Worm (Caenorhabditis elegans) whole organism, mixed stage, embryonic: Measurements from ENCODE around the gene nifk-1.

Source experiments
- M03D4.4 ChIP-seq: sonication (generic microtip); optimal IDR thresholded peaks from 2 replicates; lab custom pipeline; 2017; ENCODE audit warnings: mild to moderate bottlenecking, missing genetic modification characterization, missing compliant biosample characterization
- bed-3 ChIP-seq: fragments of 200-800 bp; sonication (Bioruptor generic); optimal IDR thresholded peaks from 3 replicates; lab custom pipeline; 2018; ENCODE audit warnings: mild to moderate bottlenecking, missing genetic modification characterization, moderate library complexity, missing compliant biosample characterization
- ceh-43 ChIP-seq: fragments of 200-800 bp; sonication (Bioruptor generic); optimal IDR thresholded peaks from 2 replicates; lab custom pipeline; 2018; ENCODE audit warnings: mild to moderate bottlenecking, missing genetic modification characterization, moderate library complexity, missing compliant biosample characterization
- ceh-83 ChIP-seq: fragments of 200-800 bp; sonication (Bioruptor generic); optimal IDR thresholded peaks from 2 replicates; lab custom pipeline; 2018; ENCODE audit warnings: mild to moderate bottlenecking, missing genetic modification characterization, missing compliant biosample characterization
- ces-1 ChIP-seq: fragments of 150-350 bp; optimal IDR thresholded peaks from 2 replicates; lab custom pipeline; 2014; ENCODE audit warnings: missing biosample characterization, missing genetic modification reagents, missing genetic modification characterization
- cnd-1 ChIP-seq: fragments of 200-800 bp; sonication (Bioruptor generic); optimal IDR thresholded peaks from 2 replicates; lab custom pipeline; 2018; ENCODE audit warnings: mild to moderate bottlenecking, missing genetic modification characterization, missing compliant biosample characterization
- drap-1 ChIP-seq: fragments of 200-800 bp; sonication (Bioruptor generic); optimal IDR thresholded peaks from 3 replicates; lab custom pipeline; 2018; ENCODE audit warnings: mild to moderate bottlenecking, missing genetic modification characterization, missing compliant biosample characterization
- elt-1 ChIP-seq: sonication (generic microtip); optimal IDR thresholded peaks from 2 replicates; lab custom pipeline; 2017; ENCODE audit warnings: missing genetic modification characterization, mild to moderate bottlenecking, missing compliant biosample characterization, antibody characterized with exemption, moderate library complexity, borderline replicate concordance; ENCODE audit not compliant: insufficient read depth
- elt-3 ChIP-seq: fragments of 150-350 bp; optimal IDR thresholded peaks from 2 replicates; lab custom pipeline; 2014; ENCODE audit warnings: missing biosample characterization, missing genetic modification characterization
- flh-1 ChIP-seq: fragments of 200-800 bp; sonication (Bioruptor generic); optimal IDR thresholded peaks from 2 replicates; lab custom pipeline; 2018; ENCODE audit warnings: mild to moderate bottlenecking, missing genetic modification characterization, moderate library complexity, missing compliant biosample characterization
- ham-2 ChIP-seq: fragments of 200-800 bp; sonication (Bioruptor generic); optimal IDR thresholded peaks from 2 replicates; lab custom pipeline; 2018; ENCODE audit warnings: mild to moderate bottlenecking, missing genetic modification characterization, missing compliant biosample characterization
- hlh-1 ChIP-seq: fragments of 150-350 bp; optimal IDR thresholded peaks from 2 replicates; lab custom pipeline; 2014; ENCODE audit warnings: missing biosample characterization, missing genetic modification reagents, missing genetic modification characterization
- lin-13 ChIP-seq: fragments of 150-350 bp; optimal IDR thresholded peaks from 2 replicates; lab custom pipeline; 2014; ENCODE audit warnings: missing biosample characterization, missing genetic modification characterization
- lin-32 ChIP-seq: fragments of 200-800 bp; sonication (Bioruptor generic); optimal IDR thresholded peaks from 2 replicates; lab custom pipeline; 2018; ENCODE audit warnings: mild to moderate bottlenecking, missing genetic modification characterization, missing compliant biosample characterization
- lsy-2 ChIP-seq: fragments of 150-350 bp; optimal IDR thresholded peaks from 2 replicates; lab custom pipeline; 2014; ENCODE audit warnings: missing biosample characterization, missing genetic modification characterization
- mep-1 ChIP-seq: fragments of 150-350 bp; optimal IDR thresholded peaks from 2 replicates; lab custom pipeline; 2017; ENCODE audit warnings: missing biosample characterization, missing genetic modification reagents, missing genetic modification characterization, inconsistent platforms
- mls-2 ChIP-seq: sonication (generic microtip); optimal IDR thresholded peaks from 2 replicates; lab custom pipeline; 2016; ENCODE audit warnings: mild to moderate bottlenecking, missing genetic modification characterization, moderate library complexity, missing compliant biosample characterization
- nhr-12 ChIP-seq: fragments of 150-350 bp; optimal IDR thresholded peaks from 2 replicates; lab custom pipeline; 2014; ENCODE audit warnings: missing biosample characterization, missing genetic modification characterization
- nhr-2 ChIP-seq: fragments of 150-350 bp; optimal IDR thresholded peaks from 2 replicates; lab custom pipeline; 2014; ENCODE audit warnings: missing biosample characterization, missing genetic modification characterization
- nhr-237 ChIP-seq: fragments of 150-350 bp; optimal IDR thresholded peaks from 2 replicates; lab custom pipeline; 2014; ENCODE audit warnings: missing biosample characterization, missing genetic modification characterization
- nhr-76 ChIP-seq: sonication (generic microtip); optimal IDR thresholded peaks from 2 replicates; lab custom pipeline; 2017; ENCODE audit warnings: missing biosample characterization, missing genetic modification characterization
- pha-4 ChIP-seq: fragments of 150-350 bp; optimal IDR thresholded peaks from 2 replicates; lab custom pipeline; 2018; ENCODE audit warnings: missing biosample characterization, missing genetic modification reagents, missing genetic modification characterization
- sem-2 ChIP-seq: fragments of 200-800 bp; sonication (Bioruptor generic); optimal IDR thresholded peaks from 2 replicates; lab custom pipeline; 2018; ENCODE audit warnings: mild to moderate bottlenecking, missing genetic modification characterization, missing compliant biosample characterization
- snpc-4 ChIP-seq: fragments of 150-350 bp; optimal IDR thresholded peaks from 2 replicates; lab custom pipeline; 2014; ENCODE audit warnings: missing biosample characterization, missing genetic modification characterization
- sptf-1 ChIP-seq: sonication (generic microtip); optimal IDR thresholded peaks from 2 replicates; lab custom pipeline; 2017; ENCODE audit warnings: mild to moderate bottlenecking, missing genetic modification characterization, moderate library complexity, missing compliant biosample characterization
- tbx-8 ChIP-seq: fragments of 200-800 bp; sonication (Bioruptor generic); optimal IDR thresholded peaks from 2 replicates; lab custom pipeline; 2018; ENCODE audit warnings: mild to moderate bottlenecking, missing genetic modification characterization, moderate library complexity, missing compliant biosample characterization
- unc-120 ChIP-seq: sonication (generic microtip); optimal IDR thresholded peaks from 2 replicates; lab custom pipeline; 2017; ENCODE audit warnings: missing genetic modification characterization, missing compliant biosample characterization; ENCODE audit not compliant: poor library complexity, severe bottlenecking
- unc-39 ChIP-seq: fragments of 150-350 bp; optimal IDR thresholded peaks from 2 replicates; lab custom pipeline; 2014; ENCODE audit warnings: missing biosample characterization, missing genetic modification characterization
- unc-62 ChIP-seq: fragments of 150-350 bp; optimal IDR thresholded peaks from 2 replicates; lab custom pipeline; 2014; ENCODE audit warnings: missing biosample characterization, missing genetic modification reagents, missing genetic modification characterization
- zip-8 ChIP-seq: fragments of 150-350 bp; optimal IDR thresholded peaks from 2 replicates; lab custom pipeline; 2014; ENCODE audit warnings: missing biosample characterization, missing genetic modification characterization
- ztf-11 ChIP-seq: fragments of 150-350 bp; optimal IDR thresholded peaks from 2 replicates; lab custom pipeline; 2014; ENCODE audit warnings: missing biosample characterization, missing genetic modification characterization

nifk-1 gene

ce11 chrIII:4695057-4695456, 1.9 kb upstream of the nifk-1 start, which contains the start of gene T04A8.7:
T04A8.7 (plus strand) TSS chrIII:4695357.
- TF ChIP-seq drap-1 (GFP tag; lab: Kevin White, UChicago) (no peak), sptf-1 (tag; lab: Kevin White, UChicago) (no peak), hlh-1 (tag; lab: Kevin White, UChicago) (no peak), elt-1 (tag; lab: Kevin White, UChicago) (no peak), ham-2 (GFP tag; lab: Kevin White, UChicago) (no peak)

- TF ChIP-seq zip-8 (tag; lab: Kevin White, UChicago) (no peak), ceh-43 (GFP tag; lab: Kevin White, UChicago) (no peak), sptf-1 (tag; lab: Kevin White, UChicago) (no peak), drap-1 (GFP tag; lab: Kevin White, UChicago) (no peak), flh-1 (no peak), lsy-2 (tag; lab: Kevin White, UChicago) (no peak), cnd-1 (tag; lab: Kevin White, UChicago) (no peak), unc-39 (tag; lab: Kevin White, UChicago) (no peak), sem-2 (no peak), snpc-4 (tag; lab: Kevin White, UChicago) (no peak), ham-2 (GFP tag; lab: Kevin White, UChicago) (no peak), elt-3 (tag; lab: Kevin White, UChicago) (no peak), lin-13 (tag; lab: Kevin White, UChicago) (no peak), nhr-237 (tag; lab: Kevin White, UChicago) (no peak), lin-32 (GFP tag; lab: Kevin White, UChicago) (no peak), mep-1 (no peak), nhr-2 (no peak)
Observed at ce11 chrIII:4693695-4694094, 588 bp upstream of the nifk-1 start, which contains the start of gene T04A8.8. T04A8.8 (plus strand) TSS chrIII:4693995.

ce11 chrIII:4689595-4689994, 3.5 kb downstream of the nifk-1 start:
- TF ChIP-seq ces-1 (no peak), zip-8 (tag; lab: Kevin White, UChicago) (no peak), unc-120 (peak; percentile 71), elt-1 (tag; lab: Kevin White, UChicago) (no peak), lin-32 (GFP tag; lab: Kevin White, UChicago) (peak; percentile 81), elt-3 (tag; lab: Kevin White, UChicago) (no peak), bed-3 (GFP tag; lab: Kevin White, UChicago) (peak; percentile 77), flh-1 (peak; percentile 72), unc-62 (GFP tag; lab: Kevin White, UChicago) (no peak), sem-2 (peak; percentile 78), sptf-1 (tag; lab: Kevin White, UChicago) (peak; percentile 87), ham-2 (GFP tag; lab: Kevin White, UChicago) (peak; percentile 82), hlh-1 (tag; lab: Kevin White, UChicago) (peak; percentile 30), M03D4.4 (tag; lab: Kevin White, UChicago) (peak; percentile 87), drap-1 (GFP tag; lab: Kevin White, UChicago) (peak; percentile 89), tbx-8 (GFP tag; lab: Kevin White, UChicago) (peak; percentile 57), ceh-43 (GFP tag; lab: Kevin White, UChicago) (peak; percentile 78), nhr-2 (no peak), ceh-83 (GFP tag; lab: Kevin White, UChicago) (peak; percentile 85), nhr-76 (no peak), ztf-11 (tag; lab: Kevin White, UChicago) (no peak), lin-13 (tag; lab: Kevin White, UChicago) (peak; percentile 38), pha-4 (tag; lab: Kevin White, UChicago) (peak; percentile 50), cnd-1 (tag; lab: Kevin White, UChicago) (peak; percentile 93), snpc-4 (tag; lab: Kevin White, UChicago) (no peak), nhr-12 (tag; lab: Kevin White, UChicago) (peak; percentile 26), mep-1 (peak; percentile 41), mls-2 (peak; percentile 85), unc-39 (tag; lab: Kevin White, UChicago) (no peak), nhr-237 (tag; lab: Kevin White, UChicago) (no peak)

- TF ChIP-seq lin-13 (tag; lab: Kevin White, UChicago) (no peak), nhr-237 (tag; lab: Kevin White, UChicago) (no peak)
Observed at ce11 chrIII:4688965-4689364, 4.1 kb downstream of the nifk-1 start, which contains the start of gene ppat-1. ppat-1 (plus strand) TSS chrIII:4689280.
